Fruit fly (Drosophila melanogaster): ENCODE measurements around the gene CG31251.

- TF ChIP-seq CG5204 (GFP tag; optimal IDR thresholded peaks at IDR 0.05) (no peak), CG7045 (GFP tag; optimal IDR thresholded peaks at IDR 0.05) (no peak), kay (GFP tag; ENCODE audit: borderline replicate concordance) (no peak), ovo (GFP tag; optimal IDR thresholded peaks at IDR 0.05) (no peak), Hr96 (GFP tag; optimal IDR thresholded peaks at IDR 0.05) (no peak), bab1 (GFP tag; optimal IDR thresholded peaks at IDR 0.05) (peak; percentile 4), pad (GFP tag; optimal IDR thresholded peaks at IDR 0.05) (no peak), tj (GFP tag; optimal IDR thresholded peaks at IDR 0.05) (no peak), CG33017 (tag; optimal IDR thresholded peaks at IDR 0.05) (no peak), cnc (optimal IDR thresholded peaks at IDR 0.05) (no peak), CG12768 (GFP tag; optimal IDR thresholded peaks at IDR 0.05) (no peak), Crg-1 (GFP tag; optimal IDR thresholded peaks at IDR 0.05) (no peak), CG11617 (GFP tag; optimal IDR thresholded peaks at IDR 0.05) (no peak)
Measured at dm6 chr3R:17684854-17685253, at the start of gene CG31251, which contains the start of gene CG31360.
